Worm (Caenorhabditis elegans) whole organism, L4/young adult: ENCODE measurements around the gene ceh-33.

Experiments used
- W03F9.2 ChIP-seq: fragments of 150-350 bp; optimal IDR thresholded peaks from 2 replicates; lab custom pipeline; 2014; ENCODE audit warnings: missing biosample characterization, missing genetic modification characterization
- him-1 ChIP-seq: sonication (generic microtip); optimal IDR thresholded peaks from 2 replicates; lab custom pipeline; 2016; ENCODE audit warnings: missing genotype, missing genetic modification reagents, missing genetic modification characterization, missing compliant biosample characterization

DNA sequence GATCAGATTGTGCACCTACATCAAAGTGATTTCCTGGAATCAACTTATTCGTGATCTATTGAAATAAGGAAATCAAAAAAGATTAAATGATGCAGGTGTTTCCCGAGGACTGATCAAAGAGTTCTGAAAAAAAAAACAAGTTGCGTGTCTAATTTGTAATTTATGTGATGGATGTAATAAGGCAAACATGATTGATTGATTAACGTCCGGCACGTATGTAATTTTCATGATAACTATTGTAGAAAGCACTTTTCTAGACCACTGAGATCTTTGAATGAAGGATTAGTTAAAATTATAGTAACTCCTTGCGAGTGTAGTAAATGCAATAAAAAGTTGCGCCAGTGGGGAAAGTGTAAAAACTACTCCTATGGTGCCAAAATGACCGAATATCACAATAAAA, 21.0 kb upstream of the ceh-33 start, which contains the start of gene srg-25:
- TF ChIP-seq W03F9.2 (tag; lab: Kevin White, UChicago), result no peak
- no peak for TF ChIP-seq him-1 (tag; lab: Kevin White, UChicago)
